Fruit fly (Drosophila melanogaster) whole organism, prepupa: Measurements from ENCODE around the gene dind.

Source experiments
- CG10631 ChIP-seq: fragments of 200-800 bp; sonication (Bioruptor generic); optimal IDR thresholded peaks from 2 replicates; lab custom pipeline; 2016; ENCODE audit warnings: missing biosample characterization, missing genetic modification characterization
- CG10669 ChIP-seq: fragments of 200-800 bp; sonication (Bioruptor generic); optimal IDR thresholded peaks from 3 replicates; lab custom pipeline; 2018; ENCODE audit warnings: missing biosample characterization, mild to moderate bottlenecking, missing genetic modification characterization, moderate library complexity
- CG11294 ChIP-seq: fragments of 200-800 bp; sonication (Bioruptor generic); IDR thresholded peaks from 2 replicates; pipeline ENCODE4 v1.3.6; 2022; ENCODE audit warnings: missing biosample characterization, missing genetic modification characterization
- CG11762 ChIP-seq: fragments of 200-800 bp; sonication (Bioruptor generic); optimal IDR thresholded peaks from 3 replicates; lab custom pipeline; 2016; ENCODE audit warnings: missing biosample characterization, missing genetic modification characterization; ENCODE audit not compliant: insufficient read depth
- CG11902 ChIP-seq: fragments of 200-800 bp; sonication (Bioruptor generic); optimal IDR thresholded peaks from 3 replicates; lab custom pipeline; 2016; ENCODE audit warnings: missing biosample characterization, missing genetic modification characterization
- CG15336 ChIP-seq: fragments of 200-800 bp; sonication (Bioruptor generic); IDR thresholded peaks from 2 replicates; pipeline ENCODE4 v1.3.6; 2022; ENCODE audit warnings: missing biosample characterization, missing genetic modification characterization
- CG16779 ChIP-seq: fragments of 200-800 bp; sonication (Bioruptor generic); optimal IDR thresholded peaks from 3 replicates; lab custom pipeline; 2017; ENCODE audit warnings: missing biosample characterization, mild to moderate bottlenecking, missing genetic modification characterization
- CG3032 ChIP-seq: fragments of 200-800 bp; optimal IDR thresholded peaks from 2 replicates; lab custom pipeline; 2019; ENCODE audit warnings: missing biosample characterization, mild to moderate bottlenecking, missing genetic modification characterization, moderate library complexity
- CG31627 ChIP-seq: fragments of 200-800 bp; sonication (Bioruptor generic); optimal IDR thresholded peaks from 3 replicates; lab custom pipeline; 2016; ENCODE audit warnings: missing biosample characterization, missing genetic modification characterization
- CG32006 ChIP-seq: fragments of 200-800 bp; sonication (Bioruptor generic); optimal IDR thresholded peaks from 3 replicates; lab custom pipeline; 2017; ENCODE audit warnings: missing biosample characterization, mild to moderate bottlenecking, missing genetic modification characterization
- CG34406 ChIP-seq: fragments of 200-800 bp; sonication (Bioruptor generic); optimal IDR thresholded peaks from 3 replicates; lab custom pipeline; 2016; ENCODE audit warnings: missing biosample characterization, missing genetic modification characterization
- CG3919 ChIP-seq: fragments of 200-800 bp; sonication (Bioruptor generic); optimal IDR thresholded peaks from 3 replicates; lab custom pipeline; 2016; ENCODE audit warnings: missing biosample characterization, missing genetic modification characterization
- CG4318 ChIP-seq: fragments of 200-800 bp; sonication (Bioruptor generic); optimal IDR thresholded peaks from 3 replicates; lab custom pipeline; 2017; ENCODE audit warnings: missing biosample characterization, mild to moderate bottlenecking, missing genetic modification characterization
- CG6163 ChIP-seq: fragments of 200-800 bp; sonication (Bioruptor generic); IDR thresholded peaks from 3 replicates; pipeline ENCODE4 v1.3.6; 2022; ENCODE audit warnings: missing biosample characterization, missing genetic modification characterization
- CG6276 ChIP-seq: fragments of 200-800 bp; sonication (Bioruptor generic); optimal IDR thresholded peaks from 2 replicates; lab custom pipeline; 2017; ENCODE audit warnings: missing biosample characterization, mild to moderate bottlenecking, missing genetic modification characterization
- CG6792 ChIP-seq: fragments of 200-800 bp; sonication (Bioruptor generic); optimal IDR thresholded peaks from 3 replicates; lab custom pipeline; 2016; ENCODE audit warnings: missing biosample characterization, missing genetic modification characterization
- CG6808 ChIP-seq: fragments of 200-800 bp; sonication (Bioruptor generic); optimal IDR thresholded peaks from 3 replicates; lab custom pipeline; 2017; ENCODE audit warnings: missing biosample characterization, missing genetic modification characterization, mild to moderate bottlenecking, moderate library complexity, missing genetic modification reagents
- CG7368 ChIP-seq: fragments of 200-800 bp; sonication (Bioruptor generic); optimal IDR thresholded peaks from 3 replicates; lab custom pipeline; 2016; ENCODE audit warnings: missing biosample characterization, missing genetic modification characterization
- CG8119 ChIP-seq: fragments of 200-800 bp; sonication (Bioruptor generic); IDR thresholded peaks from 3 replicates; pipeline ENCODE4 v1.3.6; 2022; ENCODE audit warnings: missing biosample characterization, missing genetic modification characterization
- CG8319 ChIP-seq: fragments of 200-800 bp; sonication (Bioruptor generic); optimal IDR thresholded peaks from 3 replicates; lab custom pipeline; 2016; ENCODE audit warnings: missing biosample characterization, missing genetic modification characterization
- CG8632 ChIP-seq: fragments of 200-800 bp; sonication (Bioruptor generic); optimal IDR thresholded peaks from 3 replicates; lab custom pipeline; 2016; ENCODE audit warnings: missing biosample characterization, missing genetic modification characterization
- CG9139 ChIP-seq: fragments of 200-800 bp; sonication (Bioruptor generic); optimal IDR thresholded peaks from 3 replicates; lab custom pipeline; 2017; ENCODE audit warnings: missing biosample characterization, mild to moderate bottlenecking, missing genetic modification characterization
- Eip75B ChIP-seq: fragments of 200-800 bp; sonication (Bioruptor generic); optimal IDR thresholded peaks from 3 replicates; lab custom pipeline; 2016; ENCODE audit warnings: missing biosample characterization, missing genetic modification characterization
- Eip78C ChIP-seq: fragments of 200-800 bp; sonication (Bioruptor generic); peaks from one replicate; lab custom pipeline; 2016; ENCODE audit warnings: missing biosample characterization, missing genetic modification characterization
- Eip93F ChIP-seq: fragments of 200-800 bp; sonication (Bioruptor generic); optimal IDR thresholded peaks from 2 replicates; lab custom pipeline; 2016; ENCODE audit warnings: missing biosample characterization, mild to moderate bottlenecking, missing genetic modification characterization
- Ets21C ChIP-seq: fragments of 200-800 bp; sonication (Bioruptor generic); optimal IDR thresholded peaks from 3 replicates; lab custom pipeline; 2016; ENCODE audit warnings: missing biosample characterization, missing genetic modification characterization
- Ets96B ChIP-seq: fragments of 200-800 bp; optimal IDR thresholded peaks from 2 replicates; lab custom pipeline; 2019; ENCODE audit warnings: missing biosample characterization, mild to moderate bottlenecking, missing genetic modification characterization, moderate library complexity
- Hr38 ChIP-seq: sonication (Bioruptor generic); optimal IDR thresholded peaks from 2 replicates; lab custom pipeline; 2016; ENCODE audit warnings: missing biosample characterization, missing genetic modification characterization
- Hr39 ChIP-seq: fragments of 200-800 bp; sonication (Bioruptor generic); optimal IDR thresholded peaks from 2 replicates; lab custom pipeline; 2016; ENCODE audit warnings: missing biosample characterization, missing genetic modification characterization
- Hr4 ChIP-seq: fragments of 200-800 bp; sonication (Bioruptor generic); optimal IDR thresholded peaks from 3 replicates; lab custom pipeline; 2016; ENCODE audit warnings: missing biosample characterization, missing genetic modification characterization
- Met ChIP-seq: fragments of 200-800 bp; sonication (Bioruptor generic); optimal IDR thresholded peaks from 3 replicates; lab custom pipeline; 2016; ENCODE audit warnings: missing biosample characterization, missing genetic modification characterization
- OdsH ChIP-seq: fragments of 200-800 bp; sonication (Bioruptor generic); optimal IDR thresholded peaks from 3 replicates; lab custom pipeline; 2016; ENCODE audit warnings: missing biosample characterization, missing genetic modification characterization
- Smox ChIP-seq: fragments of 200-800 bp; sonication (Bioruptor generic); optimal IDR thresholded peaks from 3 replicates; lab custom pipeline; 2016; ENCODE audit warnings: missing biosample characterization, missing genetic modification characterization
- Sox102F ChIP-seq: fragments of 200-800 bp; sonication (Bioruptor generic); optimal IDR thresholded peaks from 2 replicates; lab custom pipeline; 2016; ENCODE audit warnings: missing biosample characterization, mild to moderate bottlenecking, missing genetic modification characterization
- Sox14 ChIP-seq: fragments of 200-800 bp; sonication (Bioruptor generic); optimal IDR thresholded peaks from 3 replicates; lab custom pipeline; 2016; ENCODE audit warnings: missing biosample characterization, missing genetic modification characterization
- Sox15 ChIP-seq: fragments of 200-800 bp; sonication (Bioruptor generic); optimal IDR thresholded peaks from 3 replicates; lab custom pipeline; 2016; ENCODE audit warnings: missing biosample characterization, missing genetic modification characterization
- achi ChIP-seq: fragments of 200-800 bp; sonication (Bioruptor generic); optimal IDR thresholded peaks from 3 replicates; lab custom pipeline; 2016; ENCODE audit warnings: missing biosample characterization, missing genetic modification characterization
- acj6 ChIP-seq: fragments of 200-800 bp; sonication (Bioruptor generic); optimal IDR thresholded peaks from 3 replicates; lab custom pipeline; 2016; ENCODE audit warnings: missing biosample characterization, missing genetic modification characterization
- cyc ChIP-seq: fragments of 200-800 bp; sonication (Bioruptor generic); optimal IDR thresholded peaks from 3 replicates; lab custom pipeline; 2016; ENCODE audit warnings: missing biosample characterization, missing genetic modification characterization
- dac ChIP-seq: fragments of 200-800 bp; sonication (Bioruptor generic); optimal IDR thresholded peaks from 2 replicates; lab custom pipeline; 2017; ENCODE audit warnings: missing biosample characterization, mild to moderate bottlenecking, missing genetic modification characterization
- dsx ChIP-seq: fragments of 200-800 bp; optimal IDR thresholded peaks from 3 replicates; lab custom pipeline; 2019; ENCODE audit warnings: missing biosample characterization, mild to moderate bottlenecking, missing genetic modification characterization, moderate library complexity; ENCODE audit not compliant: poor library complexity, severe bottlenecking
- eg ChIP-seq: fragments of 200-800 bp; sonication (Bioruptor generic); IDR thresholded peaks from 3 replicates; pipeline ENCODE4 v1.3.6; 2022; ENCODE audit warnings: missing biosample characterization, missing genetic modification characterization
- esn ChIP-seq: fragments of 200-800 bp; sonication (Bioruptor generic); optimal IDR thresholded peaks from 2 replicates; lab custom pipeline; 2016; ENCODE audit warnings: missing biosample characterization, mild to moderate bottlenecking, missing genetic modification characterization, moderate library complexity
- fd59A ChIP-seq: fragments of 200-800 bp; sonication (Bioruptor generic); optimal IDR thresholded peaks from 2 replicates; lab custom pipeline; 2017; ENCODE audit warnings: missing biosample characterization, mild to moderate bottlenecking, missing genetic modification characterization, missing genetic modification reagents
- fkh ChIP-seq: fragments of 200-800 bp; sonication (Bioruptor generic); optimal IDR thresholded peaks from 3 replicates; lab custom pipeline; 2017; ENCODE audit warnings: missing biosample characterization, mild to moderate bottlenecking, missing genetic modification characterization, moderate library complexity
- lz ChIP-seq: fragments of 200-800 bp; sonication (Bioruptor generic); optimal IDR thresholded peaks from 3 replicates; lab custom pipeline; 2016; ENCODE audit warnings: missing biosample characterization, missing genetic modification characterization
- net ChIP-seq: fragments of 200-800 bp; sonication (Bioruptor generic); optimal IDR thresholded peaks from 3 replicates; lab custom pipeline; 2016; ENCODE audit warnings: missing biosample characterization, missing genetic modification characterization
- pdm3 ChIP-seq: fragments of 200-800 bp; sonication (Bioruptor generic); optimal IDR thresholded peaks from 3 replicates; lab custom pipeline; 2016; ENCODE audit warnings: missing biosample characterization, missing genetic modification characterization
- salr ChIP-seq, 2 experiments: fragments of 200-800 bp; sonication (Bioruptor generic); optimal IDR thresholded peaks; 3 replicates each; lab custom pipeline; 2016 to 2018; ENCODE audit warnings: missing biosample characterization in 2 of 2, missing genetic modification characterization in 2 of 2, mild to moderate bottlenecking in 1 of 2
- spab ChIP-seq: fragments of 200-800 bp; sonication (Bioruptor generic); optimal IDR thresholded peaks from 2 replicates; lab custom pipeline; 2017; ENCODE audit warnings: missing biosample characterization, mild to moderate bottlenecking, missing genetic modification characterization, missing genetic modification reagents
- ss ChIP-seq, 2 experiments: fragments of 200-800 bp; sonication (Bioruptor generic); optimal IDR thresholded peaks; 2 replicates in 1 of 2; 3 replicates in 1 of 2; lab custom pipeline; 2017 to 2018; ENCODE audit warnings: mild to moderate bottlenecking in 2 of 2, missing biosample characterization in 2 of 2, missing genetic modification characterization in 2 of 2, moderate library complexity in 1 of 2
- topi ChIP-seq: fragments of 200-800 bp; sonication (Bioruptor generic); optimal IDR thresholded peaks from 3 replicates; lab custom pipeline; 2016; ENCODE audit warnings: missing biosample characterization, missing genetic modification characterization

The dind gene

DNA sequence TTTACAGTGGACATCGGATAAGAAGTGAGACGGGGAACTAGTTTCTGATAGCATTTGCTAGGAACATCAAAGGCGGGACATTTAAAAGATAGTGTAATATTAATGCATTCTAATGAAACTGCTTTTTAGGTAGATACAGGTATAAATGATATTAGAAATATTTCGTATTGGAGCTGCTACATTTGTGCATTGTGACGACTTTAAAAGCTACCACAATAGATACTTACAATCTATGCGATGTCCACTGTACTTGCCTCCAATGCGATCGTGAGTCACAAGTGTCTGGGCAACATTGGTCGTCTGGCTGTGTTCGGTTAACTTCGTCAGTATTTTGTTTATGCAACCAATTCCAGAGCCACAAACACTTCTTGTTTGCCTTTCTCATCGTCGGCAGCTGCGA, 7.5 kb downstream of the dind start:
- no peak for TF ChIP-seq CG4318 (GFP tag; lab: Kevin White, UChicago)
- peak; percentile 51 for TF ChIP-seq CG6792 (GFP tag; lab: Kevin White, UChicago)
- peak; percentile 72 for TF ChIP-seq CG3032
- no peak for TF ChIP-seq CG10631
- TF ChIP-seq eg (GFP tag; lab: Robert Waterston, UW) = peak; percentile 80
- peak in 1 of 2 experiments; percentile 66 for TF ChIP-seq salr (GFP tag; optimal IDR thresholded peaks at IDR 0.05; lab: Kevin White, UChicago)
- peak; percentile 57 for TF ChIP-seq lz (GFP tag; lab: Kevin White, UChicago)
- peak; percentile 60 for TF ChIP-seq net
- TF ChIP-seq CG8319 (GFP tag; lab: Kevin White, UChicago) = peak; percentile 3
- peak; percentile 82 for TF ChIP-seq CG32006 (GFP tag; lab: Kevin White, UChicago)
- TF ChIP-seq CG6163 (GFP tag; lab: Robert Waterston, UW) = peak; percentile 79; the same call in 2 of the 3 replicates
- peak; percentile 76 for TF ChIP-seq Sox14 (GFP tag; lab: Kevin White, UChicago)
- peak; percentile 62 for TF ChIP-seq CG31627 (GFP tag; lab: Kevin White, UChicago)
- peak; percentile 57 for TF ChIP-seq CG11762
- TF ChIP-seq Ets96B (tag; lab: Kevin White, UChicago) = peak; percentile 75
- TF ChIP-seq cyc = peak; percentile 62
- no peak for TF ChIP-seq Hr39 (GFP tag; lab: Kevin White, UChicago)
- peak; percentile 62 for TF ChIP-seq Met (GFP tag; lab: Kevin White, UChicago)
- peak; percentile 2 for TF ChIP-seq fkh (GFP tag; lab: Kevin White, UChicago)
- TF ChIP-seq Eip93F = no peak
- TF ChIP-seq Eip75B (GFP tag; lab: Kevin White, UChicago) = peak; percentile 62
- peak; percentile 58 for TF ChIP-seq esn
- peak; percentile 47 to 66 for TF ChIP-seq ss (GFP tag; optimal IDR thresholded peaks at IDR 0.05; lab: Kevin White, UChicago)
- no peak for TF ChIP-seq Smox
- no peak for TF ChIP-seq CG6276
- peak; percentile 49 for TF ChIP-seq CG34406
- peak; percentile 45 for TF ChIP-seq dac (GFP tag; lab: Kevin White, UChicago)
- peak; percentile 68 for TF ChIP-seq topi
- peak; percentile 64 for TF ChIP-seq CG10669 (GFP tag; lab: Kevin White, UChicago)
- peak; percentile 37 for TF ChIP-seq CG8632 (GFP tag; lab: Kevin White, UChicago)
- TF ChIP-seq dsx (GFP tag; lab: Kevin White, UChicago) = no peak
- peak; percentile 80 for TF ChIP-seq CG15336 (GFP tag; lab: Robert Waterston, UW)
- TF ChIP-seq Hr38 (GFP tag; lab: Kevin White, UChicago) = no peak
- peak; percentile 54 for TF ChIP-seq fd59A
- peak; percentile 17 for TF ChIP-seq CG7368
- TF ChIP-seq CG16779 (tag; lab: Kevin White, UChicago) = peak; percentile 50
- TF ChIP-seq OdsH (GFP tag; lab: Kevin White, UChicago) = peak; percentile 74
- TF ChIP-seq Sox102F (GFP tag; lab: Kevin White, UChicago) = no peak
- TF ChIP-seq CG9139 (GFP tag; lab: Kevin White, UChicago) = no peak
- TF ChIP-seq Hr4 (GFP tag; lab: Kevin White, UChicago) = no peak
- peak; percentile 64 for TF ChIP-seq CG11294 (GFP tag; lab: Robert Waterston, UW)
- TF ChIP-seq CG6808 (GFP tag; lab: Kevin White, UChicago) = peak; percentile 75
- TF ChIP-seq acj6 (GFP tag; lab: Kevin White, UChicago) = peak; percentile 72
- TF ChIP-seq CG3919 (GFP tag; lab: Kevin White, UChicago) = peak; percentile 65
- no peak for TF ChIP-seq Ets21C (GFP tag; lab: Kevin White, UChicago)
- TF ChIP-seq spab (GFP tag; lab: Kevin White, UChicago) = no peak
- TF ChIP-seq pdm3 (GFP tag; lab: Kevin White, UChicago) = no peak
- no peak for TF ChIP-seq Sox15 (GFP tag; lab: Kevin White, UChicago)
- peak; percentile 69 for TF ChIP-seq achi (GFP tag; lab: Kevin White, UChicago)
- TF ChIP-seq Eip78C (GFP tag; lab: Kevin White, UChicago) = peak; percentile 93
- TF ChIP-seq CG11902 (GFP tag; lab: Kevin White, UChicago) = peak; percentile 26
- peak; percentile 74 for TF ChIP-seq CG8119
